Fruit fly (Drosophila melanogaster): Measurements from ENCODE around the gene Kmn1.
"Not testable (repeated sequence)": the region's sequence is repeated elsewhere in the genome, so short reads cannot be mapped to it uniquely, and the experiment has no call there.

- not testable (repeated sequence) for TF ChIP-seq usp (GFP tag; optimal IDR thresholded peaks at IDR 0.05); CG8478 (optimal IDR thresholded peaks at IDR 0.05); psq (optimal IDR thresholded peaks at IDR 0.05)
These were observed 27.3 kb upstream of the Kmn1 start, which contains the start of gene rho-4 for dm6 chrX:11599589-11599988.

Measured in whole organism.